Worm (Caenorhabditis elegans) whole organism, late embryonic: ENCODE data around the gene ccr-4.

Experiments used
- ceh-6 ChIP-seq: fragments of 200-800 bp; sonication (Bioruptor generic); optimal IDR thresholded peaks from 2 replicates; lab custom pipeline; 2018; ENCODE audit warnings: mild to moderate bottlenecking, missing genetic modification characterization, missing compliant biosample characterization
- dmd-4 ChIP-seq: sonication (generic microtip); optimal IDR thresholded peaks from 2 replicates; lab custom pipeline; 2016; ENCODE audit warnings: borderline replicate concordance, missing genetic modification characterization, missing compliant biosample characterization
- mec-3 ChIP-seq: sonication (generic microtip); optimal IDR thresholded peaks from 2 replicates; lab custom pipeline; 2016; ENCODE audit warnings: borderline replicate concordance, missing genetic modification characterization, missing compliant biosample characterization
- pros-1 ChIP-seq: fragments of 150-350 bp; optimal IDR thresholded peaks from 2 replicates; lab custom pipeline; 2014; ENCODE audit warnings: missing biosample characterization, missing genetic modification reagents, missing genetic modification characterization

- TF ChIP-seq ceh-6 (GFP tag; lab: Kevin White, UChicago) (no peak), dmd-4 (tag; lab: Kevin White, UChicago) (no peak), mec-3 (no peak), pros-1 (tag; lab: Kevin White, UChicago) (no peak)
Measured at ce11 chrIV:12379784-12380183, 18.4 kb downstream of the ccr-4 start, which contains the start of gene thn-1.
